Fruit fly (Drosophila melanogaster) whole organism, embryonic: ENCODE data around the gene CG11768.

Source experiments
- CG10209 ChIP-seq: fragments of 200-800 bp; sonication (Bioruptor generic); optimal IDR thresholded peaks from 3 replicates; lab custom pipeline; 2017; ENCODE audit warnings: missing biosample characterization, mild to moderate bottlenecking, missing genetic modification characterization, missing genetic modification reagents
- CG10959 ChIP-seq: fragments of 200-800 bp; sonication (Bioruptor generic); IDR thresholded peaks from 2 replicates; pipeline ENCODE4 v1.3.6; 2022; ENCODE audit warnings: missing biosample characterization, missing genetic modification characterization
- CG11504 ChIP-seq: fragments of 200-800 bp; sonication (Bioruptor generic); optimal IDR thresholded peaks from 3 replicates; lab custom pipeline; 2019; ENCODE audit warnings: missing biosample characterization, mild to moderate bottlenecking, missing genetic modification characterization, moderate library complexity
- CG1233 ChIP-seq: fragments of 200-800 bp; sonication (Bioruptor generic); optimal IDR thresholded peaks from 4 replicates; lab custom pipeline; 2018; ENCODE audit warnings: missing biosample characterization, mild to moderate bottlenecking, missing genetic modification characterization
- CG12769 ChIP-seq: fragments of 200-800 bp; sonication (Bioruptor generic); optimal IDR thresholded peaks from 2 replicates; lab custom pipeline; 2019; ENCODE audit warnings: missing biosample characterization, mild to moderate bottlenecking, missing genetic modification characterization, moderate library complexity
- CG13296 ChIP-seq: fragments of 200-800 bp; sonication (Bioruptor generic); optimal IDR thresholded peaks from 3 replicates; lab custom pipeline; 2018; ENCODE audit warnings: missing biosample characterization, mild to moderate bottlenecking, missing genetic modification characterization
- CG13894 ChIP-seq: fragments of 200-800 bp; sonication (Bioruptor generic); optimal IDR thresholded peaks from 3 replicates; lab custom pipeline; 2018; ENCODE audit warnings: missing biosample characterization, mild to moderate bottlenecking, missing genetic modification characterization, moderate library complexity
- CG14050 ChIP-seq: fragments of 200-800 bp; sonication (Bioruptor generic); IDR thresholded peaks from 3 replicates; pipeline ENCODE4 v1.3.6; 2022; ENCODE audit warnings: missing biosample characterization, missing genetic modification characterization
- CG15514 ChIP-seq: fragments of 200-800 bp; sonication (Bioruptor generic); optimal IDR thresholded peaks from 3 replicates; lab custom pipeline; 2017; ENCODE audit warnings: missing biosample characterization, missing genetic modification characterization, mild to moderate bottlenecking, moderate library complexity, missing genetic modification reagents
- CG16815 ChIP-seq: fragments of 200-800 bp; sonication (Bioruptor generic); optimal IDR thresholded peaks from 3 replicates; lab custom pipeline; 2017; ENCODE audit warnings: missing biosample characterization, mild to moderate bottlenecking, missing genetic modification characterization
- CG2875 ChIP-seq: fragments of 200-800 bp; sonication (Bioruptor generic); optimal IDR thresholded peaks from 2 replicates; lab custom pipeline; 2017; ENCODE audit warnings: missing biosample characterization, mild to moderate bottlenecking, missing genetic modification characterization, missing genetic modification reagents
- CG34224 ChIP-seq: fragments of 200-800 bp; sonication (Bioruptor generic); IDR thresholded peaks from 3 replicates; pipeline ENCODE4 v1.3.6; 2022; ENCODE audit warnings: missing biosample characterization, missing genetic modification characterization; ENCODE audit not compliant: partially characterized antibody
- CG34376 ChIP-seq: fragments of 200-800 bp; sonication (Bioruptor generic); optimal IDR thresholded peaks from 2 replicates; lab custom pipeline; 2018; ENCODE audit warnings: missing biosample characterization, mild to moderate bottlenecking, missing genetic modification characterization
- CG3847 ChIP-seq: fragments of 200-800 bp; sonication (Bioruptor generic); IDR thresholded peaks from 2 replicates; pipeline ENCODE4 v1.3.6; 2022; ENCODE audit warnings: missing biosample characterization, missing genetic modification characterization
- CG4360 ChIP-seq: fragments of 200-800 bp; sonication (Bioruptor generic); IDR thresholded peaks from 2 replicates; pipeline ENCODE4 v1.3.6; 2022; ENCODE audit warnings: missing biosample characterization, missing genetic modification characterization
- CG4404 ChIP-seq: fragments of 200-800 bp; sonication (Bioruptor generic); IDR thresholded peaks from 2 replicates; pipeline ENCODE4 v1.3.6; 2022; ENCODE audit warnings: missing biosample characterization, missing genetic modification characterization
- CG4854 ChIP-seq: fragments of 200-800 bp; sonication (Bioruptor generic); optimal IDR thresholded peaks from 2 replicates; lab custom pipeline; 2016; ENCODE audit warnings: missing biosample characterization, missing genetic modification characterization, inconsistent platforms
- CG5245 ChIP-seq: fragments of 200-800 bp; sonication (Bioruptor generic); optimal IDR thresholded peaks from 3 replicates; lab custom pipeline; 2016; ENCODE audit warnings: missing biosample characterization, missing genetic modification characterization
- CG5953 ChIP-seq: fragments of 200-800 bp; sonication (Bioruptor generic); IDR thresholded peaks from 2 replicates; pipeline ENCODE4 v1.3.6; 2022; ENCODE audit warnings: missing biosample characterization, missing genetic modification characterization
- CG7357 ChIP-seq: fragments of 200-800 bp; sonication (Bioruptor generic); IDR thresholded peaks from 3 replicates; pipeline ENCODE4 v1.3.6; 2022; ENCODE audit warnings: missing biosample characterization, missing genetic modification characterization
- CG8290 ChIP-seq, 3 experiments: fragments of 200-800 bp; sonication (Bioruptor generic); optimal IDR thresholded peaks; 2 replicates each; lab custom pipeline; 2016 to 2019; ENCODE audit warnings: missing biosample characterization in 3 of 3, missing genetic modification characterization in 3 of 3, mild to moderate bottlenecking in 2 of 3, moderate library complexity in 1 of 3
- CG8765 ChIP-seq: fragments of 200-800 bp; sonication (Bioruptor generic); IDR thresholded peaks from 2 replicates; pipeline ENCODE4 v1.3.6; 2022; ENCODE audit warnings: missing biosample characterization, missing genetic modification characterization
- Dad ChIP-seq: fragments of 200-800 bp; sonication (Bioruptor generic); optimal IDR thresholded peaks from 3 replicates; lab custom pipeline; 2016; ENCODE audit warnings: missing biosample characterization, missing genetic modification characterization
- Deaf1 ChIP-seq: fragments of 200-800 bp; optimal IDR thresholded peaks from 3 replicates; lab custom pipeline; 2019; ENCODE audit warnings: missing biosample characterization, mild to moderate bottlenecking, missing genetic modification characterization, moderate library complexity
- Eip74EF ChIP-seq, 2 experiments: fragments of 200-800 bp in 1 of 2; fragments of >200 bp in 1 of 2; sonication (Bioruptor generic) in 1 of 2; optimal IDR thresholded peaks; 2 replicates each; lab custom pipeline; 2017 to 2019; ENCODE audit warnings: missing biosample characterization in 2 of 2, missing genetic modification characterization in 2 of 2, mild to moderate bottlenecking in 1 of 2, moderate library complexity in 1 of 2
- Ets97D ChIP-seq: fragments of 200-800 bp; sonication (Bioruptor generic); optimal IDR thresholded peaks from 3 replicates; lab custom pipeline; 2016; ENCODE audit warnings: missing biosample characterization, missing genetic modification characterization
- Hmr ChIP-seq: fragments of 200-800 bp; sonication (Bioruptor generic); optimal IDR thresholded peaks from 3 replicates; lab custom pipeline; 2017; ENCODE audit warnings: mild to moderate bottlenecking, missing biosample characterization, missing genetic modification reagents, missing genetic modification characterization
- Hr78 ChIP-seq, 2 experiments: fragments of 200-800 bp in 1 of 2; fragments of >200 bp in 1 of 2; sonication (Bioruptor generic) in 1 of 2; optimal IDR thresholded peaks; 2 replicates each; lab custom pipeline; 2017 to 2019; ENCODE audit warnings: missing biosample characterization in 2 of 2, missing genetic modification characterization in 2 of 2, mild to moderate bottlenecking in 1 of 2, moderate library complexity in 1 of 2
- Med ChIP-seq: fragments of 200-800 bp; sonication (Bioruptor generic); peaks from one replicate; lab custom pipeline; 2016; ENCODE audit warnings: missing biosample characterization, missing genetic modification characterization, mild to moderate bottlenecking, inconsistent platforms, moderate library complexity
- NC2β ChIP-seq: fragments of 200-800 bp; sonication (Bioruptor generic); optimal IDR thresholded peaks from 2 replicates; lab custom pipeline; 2016; ENCODE audit warnings: missing biosample characterization, missing genetic modification characterization
- PHDP ChIP-seq: fragments of 200-800 bp; sonication (Bioruptor generic); optimal IDR thresholded peaks from 3 replicates; lab custom pipeline; 2018; ENCODE audit warnings: missing biosample characterization, mild to moderate bottlenecking, missing genetic modification characterization, moderate library complexity
- Sry-δ ChIP-seq: fragments of 200-800 bp; sonication (Bioruptor generic); optimal IDR thresholded peaks from 2 replicates; lab custom pipeline; 2016; ENCODE audit warnings: missing biosample characterization, missing genetic modification characterization
- abd-A ChIP-seq: fragments of 200-800 bp; sonication (Bioruptor generic); optimal IDR thresholded peaks from 3 replicates; lab custom pipeline; 2019; ENCODE audit warnings: missing biosample characterization, mild to moderate bottlenecking, missing genetic modification characterization, moderate library complexity
- ac ChIP-seq: fragments of 200-800 bp; sonication (Bioruptor generic); optimal IDR thresholded peaks from 3 replicates; lab custom pipeline; 2017; ENCODE audit warnings: missing biosample characterization, mild to moderate bottlenecking, missing genetic modification characterization
- bigmax ChIP-seq: fragments of 200-800 bp; sonication (Bioruptor generic); optimal IDR thresholded peaks from 2 replicates; lab custom pipeline; 2018; ENCODE audit warnings: missing biosample characterization, mild to moderate bottlenecking, missing genetic modification characterization
- chinmo ChIP-seq: fragments of 200-800 bp; sonication (Bioruptor generic); IDR thresholded peaks from 4 replicates; pipeline ENCODE4 v1.3.6; 2022; ENCODE audit warnings: missing biosample characterization, missing genetic modification characterization; ENCODE audit not compliant: partially characterized antibody
- crc ChIP-seq: fragments of 200-800 bp; sonication (Bioruptor generic); optimal IDR thresholded peaks from 2 replicates; lab custom pipeline; 2016; ENCODE audit warnings: missing biosample characterization, missing genetic modification characterization
- da ChIP-seq: fragments of 200-800 bp; sonication (Bioruptor generic); optimal IDR thresholded peaks from 2 replicates; lab custom pipeline; 2016; ENCODE audit warnings: missing biosample characterization, missing genetic modification characterization
- disco-r ChIP-seq: fragments of 200-800 bp; sonication (Bioruptor generic); optimal IDR thresholded peaks from 2 replicates; lab custom pipeline; 2016; ENCODE audit warnings: missing biosample characterization, missing genetic modification characterization
- gro ChIP-seq: fragments of 200-800 bp; sonication (Bioruptor generic); optimal IDR thresholded peaks from 2 replicates; lab custom pipeline; 2016; ENCODE audit warnings: missing biosample characterization, missing genetic modification characterization
- lilli ChIP-seq: fragments of 200-800 bp; sonication (Bioruptor generic); optimal IDR thresholded peaks from 3 replicates; lab custom pipeline; 2016; ENCODE audit warnings: missing biosample characterization, missing genetic modification characterization
- lmd ChIP-seq: fragments of 200-800 bp; sonication (Bioruptor generic); IDR thresholded peaks from 2 replicates; pipeline ENCODE4 v1.3.6; 2022; ENCODE audit warnings: missing biosample characterization, missing genetic modification characterization
- prd ChIP-seq, 3 experiments: fragments of >200 bp in 2 of 3; fragments of 200-800 bp in 1 of 3; sonication (Bioruptor generic) in 1 of 3; optimal IDR thresholded peaks in 2 of 3; IDR thresholded peaks in 1 of 3; 2 replicates in 2 of 3; 3 replicates in 1 of 3; pipeline versions ENCODE4 v1.3.6 to Lab custom; 2017 to 2022; ENCODE audit warnings: missing biosample characterization in 1 of 3, missing genetic modification characterization in 1 of 3
- pzg ChIP-seq: fragments of 200-800 bp; sonication (Bioruptor generic); optimal IDR thresholded peaks from 3 replicates; lab custom pipeline; 2018; ENCODE audit warnings: missing biosample characterization, mild to moderate bottlenecking, missing genetic modification characterization, moderate library complexity
- sim ChIP-seq: fragments of 200-800 bp; sonication (Bioruptor generic); IDR thresholded peaks from 2 replicates; pipeline ENCODE4 v1.3.6; 2022; ENCODE audit warnings: missing biosample characterization, missing genetic modification characterization
- sug ChIP-seq: fragments of 200-800 bp; optimal IDR thresholded peaks from 2 replicates; lab custom pipeline; 2019; ENCODE audit warnings: missing biosample characterization, mild to moderate bottlenecking, missing genetic modification characterization, moderate library complexity
- twi ChIP-seq: fragments of 200-800 bp; optimal IDR thresholded peaks from 2 replicates; lab custom pipeline; 2019; ENCODE audit warnings: missing biosample characterization, mild to moderate bottlenecking, missing genetic modification characterization, moderate library complexity
- vvl ChIP-seq: fragments of 200-800 bp; sonication (Bioruptor generic); IDR thresholded peaks from 2 replicates; pipeline ENCODE4 v1.3.6; 2022; ENCODE audit warnings: missing biosample characterization, missing genetic modification characterization

Gene CG11768

dm6 chr3R:8801126-8801762, 33.2 kb upstream of the CG11768 start, which contains the start of the genes Pif1A, Pif1B and CCT7 (continued):
- TF ChIP-seq crc (GFP tag; lab: Kevin White, UChicago), result no peak
- TF ChIP-seq gro (GFP tag; lab: Kevin White, UChicago), result no peak
- TF ChIP-seq CG2875, result no peak
- TF ChIP-seq CG4854 (GFP tag; lab: Kevin White, UChicago), result peak; percentile 2
- TF ChIP-seq CG5953, result no peak
- TF ChIP-seq ac, result no peak
- peak; percentile 89 for TF ChIP-seq CG7357 (GFP tag; lab: Robert Waterston, UW)
- TF ChIP-seq CG10209, result no peak
- TF ChIP-seq CG4360 (GFP tag; lab: Robert Waterston, UW), result no peak
- peak; percentile 7 for TF ChIP-seq twi
- no peak for TF ChIP-seq sug (tag; lab: Kevin White, UChicago)
- TF ChIP-seq CG4404 (GFP tag; lab: Robert Waterston, UW), result no peak
- peak; percentile 33 for TF ChIP-seq da (GFP tag; lab: Kevin White, UChicago)
- no peak for TF ChIP-seq lmd
- TF ChIP-seq CG34224 (GFP tag; lab: Robert Waterston, UW), result peak; percentile 96
- TF ChIP-seq CG3847 (GFP tag; lab: Robert Waterston, UW), result no peak
- no peak for TF ChIP-seq CG16815 (GFP tag; lab: Kevin White, UChicago)
- TF ChIP-seq CG14050 (GFP tag; lab: Robert Waterston, UW), result no peak
- TF ChIP-seq CG11504 (tag; lab: Kevin White, UChicago), result peak; percentile 15
- peak; percentile 68 for TF ChIP-seq abd-A
- TF ChIP-seq CG10959 (GFP tag; lab: Robert Waterston, UW), result no peak
- TF ChIP-seq sim (GFP tag; lab: Robert Waterston, UW), result no peak
- peak; percentile 36 for TF ChIP-seq NC2β (GFP tag; lab: Kevin White, UChicago)
- TF ChIP-seq CG5245 (GFP tag; lab: Kevin White, UChicago), result no peak
- TF ChIP-seq Sry-δ (GFP tag; lab: Kevin White, UChicago), result peak; percentile 85
- no peak for TF ChIP-seq CG1233
- TF ChIP-seq disco-r (GFP tag; lab: Kevin White, UChicago), result no peak
- no peak for TF ChIP-seq CG8765 (GFP tag; lab: Robert Waterston, UW)
- TF ChIP-seq CG8290 (GFP tag; optimal IDR thresholded peaks at IDR 0.05; lab: Kevin White, UChicago), result no peak
- no peak for TF ChIP-seq CG8290 (tag; optimal IDR thresholded peaks at IDR 0.05; lab: Kevin White, UChicago)
- TF ChIP-seq PHDP (tag; lab: Kevin White, UChicago), result no peak

DNA sequence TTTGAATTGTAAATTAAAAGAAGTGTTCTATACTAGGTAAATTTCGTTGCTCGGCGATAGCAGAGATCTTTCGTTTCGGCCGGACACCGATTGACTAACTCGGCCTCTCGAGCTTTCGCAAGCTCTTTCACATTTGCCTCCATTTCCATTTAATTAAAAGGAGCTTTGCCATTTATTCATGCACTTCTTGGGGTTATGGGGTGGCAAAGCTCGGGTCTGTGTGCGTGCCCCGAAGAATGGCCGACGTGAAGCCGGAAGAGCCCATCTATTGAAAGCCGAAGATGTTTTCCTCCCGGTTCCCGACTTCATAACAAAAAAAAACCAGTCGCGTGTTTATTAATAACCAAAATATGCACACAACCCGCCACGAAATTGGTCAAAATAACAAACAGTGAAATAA, 31.9 kb upstream of the CG11768 start:
- TF ChIP-seq abd-A (peak; percentile 76), Eip74EF (GFP tag; optimal IDR thresholded peaks at IDR 0.05; lab: Kevin White, UChicago) (peak in 1 of 2 experiments; percentile 66), CG15514 (GFP tag; lab: Kevin White, UChicago) (peak; percentile 10), Deaf1 (tag; lab: Kevin White, UChicago) (peak; percentile 93), CG8290 (GFP tag; optimal IDR thresholded peaks at IDR 0.05; lab: Kevin White, UChicago) (no peak), CG8290 (tag; optimal IDR thresholded peaks at IDR 0.05; lab: Kevin White, UChicago) (peak in 1 of 2 experiments; percentile 11), CG12769 (tag; lab: Kevin White, UChicago) (peak; percentile 54), lilli (GFP tag; lab: Kevin White, UChicago) (no peak), prd (optimal IDR thresholded peaks at IDR 0.05; lab: Kevin White, UChicago) (no peak), prd (GFP tag; IDR thresholded peaks at IDR 0.05; lab: Robert Waterston, UW) (no peak), CG34376 (peak; percentile 55), chinmo (GFP tag; lab: Robert Waterston, UW) (peak; percentile 89), pzg (GFP tag; lab: Kevin White, UChicago) (peak; percentile 3), Dad (GFP tag; lab: Kevin White, UChicago) (no peak), Ets97D (GFP tag; lab: Kevin White, UChicago) (peak; percentile 16), Hr78 (GFP tag; optimal IDR thresholded peaks at IDR 0.05; lab: Kevin White, UChicago) (peak in 1 of 2 experiments; percentile 65), CG13296 (GFP tag; lab: Kevin White, UChicago) (peak; percentile 38), CG13894 (tag; lab: Kevin White, UChicago) (peak; percentile 90), Hmr (GFP tag; lab: Kevin White, UChicago) (peak; percentile 20), Med (GFP tag; lab: Kevin White, UChicago) (peak; percentile 72), bigmax (peak; percentile 33), vvl (GFP tag; lab: Robert Waterston, UW) (peak; percentile 54; the same call in 1 of the 2 replicates)
